Fruit fly (Drosophila melanogaster) whole organism, embryonic: ENCODE measurements around the gene Lamtor1.

Experiments
- ATbp ChIP-seq: fragments of 200-800 bp; sonication (Bioruptor generic); optimal IDR thresholded peaks from 2 replicates; lab custom pipeline; 2017; ENCODE audit warnings: missing biosample characterization, mild to moderate bottlenecking, missing genetic modification characterization, missing genetic modification reagents
- Bdp1 ChIP-seq: fragments of 200-800 bp; sonication (Bioruptor generic); optimal IDR thresholded peaks from 3 replicates; lab custom pipeline; 2016; ENCODE audit warnings: missing biosample characterization, missing genetic modification characterization
- CG10209 ChIP-seq: fragments of 200-800 bp; sonication (Bioruptor generic); optimal IDR thresholded peaks from 3 replicates; lab custom pipeline; 2017; ENCODE audit warnings: missing biosample characterization, mild to moderate bottlenecking, missing genetic modification characterization, missing genetic modification reagents
- CG10462 ChIP-seq: fragments of 200-800 bp; sonication (Bioruptor generic); optimal IDR thresholded peaks from 2 replicates; lab custom pipeline; 2016; ENCODE audit warnings: missing biosample characterization, missing genetic modification characterization
- CG10565 ChIP-seq: fragments of 200-800 bp; sonication (Bioruptor generic); optimal IDR thresholded peaks from 3 replicates; lab custom pipeline; 2016; ENCODE audit warnings: missing biosample characterization, mild to moderate bottlenecking, missing genetic modification characterization
- CG10979 ChIP-seq: fragments of 200-800 bp; sonication (Bioruptor generic); optimal IDR thresholded peaks from 2 replicates; lab custom pipeline; 2018; ENCODE audit warnings: missing biosample characterization, mild to moderate bottlenecking, missing genetic modification characterization, moderate library complexity
- CG11504 ChIP-seq: fragments of 200-800 bp; sonication (Bioruptor generic); optimal IDR thresholded peaks from 3 replicates; lab custom pipeline; 2019; ENCODE audit warnings: missing biosample characterization, mild to moderate bottlenecking, missing genetic modification characterization, moderate library complexity
- CG12744 ChIP-seq: fragments of 200-800 bp; sonication (Bioruptor generic); optimal IDR thresholded peaks from 2 replicates; lab custom pipeline; 2016; ENCODE audit warnings: missing biosample characterization, missing genetic modification characterization
- CG12769 ChIP-seq: fragments of 200-800 bp; sonication (Bioruptor generic); optimal IDR thresholded peaks from 2 replicates; lab custom pipeline; 2019; ENCODE audit warnings: missing biosample characterization, mild to moderate bottlenecking, missing genetic modification characterization, moderate library complexity
- CG12942 ChIP-seq: fragments of 200-800 bp; sonication (Bioruptor generic); optimal IDR thresholded peaks from 3 replicates; lab custom pipeline; 2016; ENCODE audit warnings: missing biosample characterization, missing genetic modification characterization
- CG14710 ChIP-seq: fragments of 200-800 bp; sonication (Bioruptor generic); optimal IDR thresholded peaks from 3 replicates; lab custom pipeline; 2019; ENCODE audit warnings: missing biosample characterization, mild to moderate bottlenecking, missing genetic modification characterization, moderate library complexity
- CG15601 ChIP-seq: fragments of 200-800 bp; sonication (Bioruptor generic); optimal IDR thresholded peaks from 3 replicates; lab custom pipeline; 2019; ENCODE audit warnings: missing biosample characterization, mild to moderate bottlenecking, missing genetic modification characterization, moderate library complexity
- CG1602 ChIP-seq: fragments of 200-800 bp; sonication (Bioruptor generic); optimal IDR thresholded peaks from 3 replicates; lab custom pipeline; 2016; ENCODE audit warnings: missing biosample characterization, missing genetic modification characterization
- CG17385 ChIP-seq: fragments of 200-800 bp; sonication (Bioruptor generic); optimal IDR thresholded peaks from 3 replicates; lab custom pipeline; 2018; ENCODE audit warnings: missing biosample characterization, mild to moderate bottlenecking, missing genetic modification characterization
- CG17829 ChIP-seq: fragments of 200-800 bp; optimal IDR thresholded peaks from 2 replicates; lab custom pipeline; 2019; ENCODE audit warnings: missing biosample characterization, mild to moderate bottlenecking, missing genetic modification characterization, moderate library complexity
- CG18262 ChIP-seq: fragments of 200-800 bp; optimal IDR thresholded peaks from 3 replicates; lab custom pipeline; 2019; ENCODE audit warnings: missing biosample characterization, mild to moderate bottlenecking, missing genetic modification characterization, moderate library complexity
- CG2120 ChIP-seq: fragments of 200-800 bp; sonication (Bioruptor generic); optimal IDR thresholded peaks from 3 replicates; lab custom pipeline; 2016; ENCODE audit warnings: missing biosample characterization, missing genetic modification characterization
- CG2712 ChIP-seq: fragments of 200-800 bp; optimal IDR thresholded peaks from 3 replicates; lab custom pipeline; 2019; ENCODE audit warnings: missing biosample characterization, mild to moderate bottlenecking, missing genetic modification characterization, moderate library complexity
- CG31224 ChIP-seq: fragments of 200-800 bp; sonication (Bioruptor generic); IDR thresholded peaks from 2 replicates; pipeline ENCODE4 v1.3.6; 2022; ENCODE audit warnings: missing biosample characterization, missing genetic modification characterization
- CG31388 ChIP-seq: fragments of 200-800 bp; sonication (Bioruptor generic); optimal IDR thresholded peaks from 2 replicates; lab custom pipeline; 2016; ENCODE audit warnings: missing biosample characterization, missing genetic modification characterization
- CG6813 ChIP-seq: fragments of 200-800 bp; sonication (Bioruptor generic); optimal IDR thresholded peaks from 2 replicates; lab custom pipeline; 2017; ENCODE audit warnings: missing biosample characterization, missing genetic modification characterization, mild to moderate bottlenecking, moderate library complexity, missing genetic modification reagents
- Dbx ChIP-seq: fragments of 200-800 bp; sonication (Bioruptor generic); IDR thresholded peaks from 3 replicates; pipeline ENCODE4 v1.3.6; 2022; ENCODE audit warnings: missing biosample characterization, missing genetic modification characterization
- Dref ChIP-seq: fragments of 200-800 bp; sonication (Bioruptor generic); IDR thresholded peaks from 2 replicates; pipeline ENCODE4 v1.3.6; 2022; ENCODE audit warnings: missing biosample characterization, missing genetic modification characterization
- Gsc ChIP-seq: fragments of 200-800 bp; sonication (Bioruptor generic); IDR thresholded peaks from 2 replicates; pipeline ENCODE4 v1.3.6; 2022; ENCODE audit warnings: missing biosample characterization, missing genetic modification characterization
- Jarid2 ChIP-seq: fragments of 200-800 bp; sonication (Bioruptor generic); optimal IDR thresholded peaks from 3 replicates; lab custom pipeline; 2017; ENCODE audit warnings: mild to moderate bottlenecking, missing biosample characterization, missing genetic modification reagents, missing genetic modification characterization
- NK7.1 ChIP-seq: fragments of 200-800 bp; sonication (Bioruptor generic); optimal IDR thresholded peaks from 3 replicates; lab custom pipeline; 2016; ENCODE audit warnings: missing biosample characterization, missing genetic modification characterization
- Optix ChIP-seq: fragments of 200-800 bp; sonication (Bioruptor generic); IDR thresholded peaks from 3 replicates; pipeline ENCODE4 v1.3.6; 2022; ENCODE audit warnings: missing biosample characterization, missing genetic modification characterization
- Pdp1 ChIP-seq, 2 experiments: fragments of 200-800 bp; sonication (Bioruptor generic); optimal IDR thresholded peaks; 3 replicates each; lab custom pipeline; 2016; ENCODE audit warnings: missing biosample characterization in 2 of 2, missing genetic modification characterization in 2 of 2, mild to moderate bottlenecking in 1 of 2, moderate library complexity in 1 of 2
- Ravus ChIP-seq: fragments of 200-800 bp; sonication (Bioruptor generic); IDR thresholded peaks from 2 replicates; pipeline ENCODE4 v1.3.6; 2022; ENCODE audit warnings: missing biosample characterization, missing genetic modification characterization
- abd-A ChIP-seq: fragments of 200-800 bp; sonication (Bioruptor generic); optimal IDR thresholded peaks from 3 replicates; lab custom pipeline; 2019; ENCODE audit warnings: missing biosample characterization, mild to moderate bottlenecking, missing genetic modification characterization, moderate library complexity
- ap ChIP-seq: fragments of 200-800 bp; sonication (Bioruptor generic); IDR thresholded peaks from 2 replicates; pipeline ENCODE4 v1.3.6; 2022; ENCODE audit warnings: missing biosample characterization, missing genetic modification characterization
- ara ChIP-seq: fragments of 200-800 bp; sonication (Bioruptor generic); IDR thresholded peaks from 2 replicates; pipeline ENCODE4 v1.3.6; 2022; ENCODE audit warnings: missing biosample characterization, missing genetic modification characterization
- caup ChIP-seq: fragments of 200-800 bp; sonication (Bioruptor generic); optimal IDR thresholded peaks from 3 replicates; lab custom pipeline; 2017; ENCODE audit warnings: missing biosample characterization, mild to moderate bottlenecking, missing genetic modification characterization, moderate library complexity; ENCODE audit not compliant: severe bottlenecking
- chm ChIP-seq: fragments of 200-800 bp; sonication (Bioruptor generic); IDR thresholded peaks from 2 replicates; pipeline ENCODE4 v1.3.6; 2022; ENCODE audit warnings: missing biosample characterization, missing genetic modification characterization
- chn ChIP-seq: fragments of 200-800 bp; sonication (Bioruptor generic); optimal IDR thresholded peaks from 2 replicates; lab custom pipeline; 2016; ENCODE audit warnings: missing biosample characterization, missing genetic modification characterization
- crc ChIP-seq: fragments of 200-800 bp; sonication (Bioruptor generic); optimal IDR thresholded peaks from 2 replicates; lab custom pipeline; 2016; ENCODE audit warnings: missing biosample characterization, missing genetic modification characterization
- croc ChIP-seq: fragments of 200-800 bp; sonication (Bioruptor generic); conservative IDR thresholded peaks from 3 replicates; pipeline ENCODE4 v1.3.6; 2022; ENCODE audit warnings: missing biosample characterization, missing genetic modification characterization
- ewg ChIP-seq: fragments of 200-800 bp; sonication (Bioruptor generic); optimal IDR thresholded peaks from 3 replicates; lab custom pipeline; 2017; ENCODE audit warnings: mild to moderate bottlenecking, missing biosample characterization, missing genetic modification reagents, missing genetic modification characterization
- gsb ChIP-seq: fragments of 200-800 bp; sonication (Bioruptor generic); IDR thresholded peaks from 2 replicates; pipeline ENCODE4 v1.3.6; 2022; ENCODE audit warnings: missing biosample characterization, missing genetic modification characterization
- hbn ChIP-seq: fragments of 200-800 bp; sonication (Bioruptor generic); IDR thresholded peaks from 2 replicates; pipeline ENCODE4 v1.3.6; 2022; ENCODE audit warnings: missing biosample characterization, missing genetic modification characterization; ENCODE audit not compliant: partially characterized antibody
- insv ChIP-seq, 2 experiments: fragments of 200-800 bp; sonication (Bioruptor generic); optimal IDR thresholded peaks; 3 replicates each; lab custom pipeline; 2016 to 2018; ENCODE audit warnings: missing biosample characterization in 2 of 2, missing genetic modification characterization in 2 of 2
- jigr1 ChIP-seq: fragments of 200-800 bp; sonication (Bioruptor generic); IDR thresholded peaks from 3 replicates; pipeline ENCODE4 v1.3.6; 2022; ENCODE audit warnings: missing biosample characterization, missing genetic modification characterization
- nmo ChIP-seq: fragments of 200-800 bp; sonication (Bioruptor generic); optimal IDR thresholded peaks from 2 replicates; lab custom pipeline; 2018; ENCODE audit warnings: missing biosample characterization, mild to moderate bottlenecking, missing genetic modification characterization, moderate library complexity
- scrt ChIP-seq: fragments of 200-800 bp; sonication (Bioruptor generic); optimal IDR thresholded peaks from 2 replicates; lab custom pipeline; 2018; ENCODE audit warnings: missing biosample characterization, mild to moderate bottlenecking, missing genetic modification characterization, moderate library complexity
- sima ChIP-seq: fragments of 200-800 bp; sonication (Bioruptor generic); optimal IDR thresholded peaks from 2 replicates; lab custom pipeline; 2016; ENCODE audit warnings: missing biosample characterization, missing genetic modification characterization
- sqz ChIP-seq: fragments of 200-800 bp; sonication (Bioruptor generic); optimal IDR thresholded peaks from 3 replicates; lab custom pipeline; 2018; ENCODE audit warnings: missing biosample characterization, mild to moderate bottlenecking, missing genetic modification characterization
- tio ChIP-seq: fragments of 200-800 bp; sonication (Bioruptor generic); optimal IDR thresholded peaks from 2 replicates; lab custom pipeline; 2017; ENCODE audit warnings: missing biosample characterization, missing genetic modification characterization, inconsistent platforms
- yki ChIP-seq: fragments of >200 bp; optimal IDR thresholded peaks from 3 replicates; lab custom pipeline; 2018
- z ChIP-seq: fragments of 200-800 bp; sonication (Bioruptor generic); IDR thresholded peaks from 3 replicates; pipeline ENCODE4 v1.3.6; 2022; ENCODE audit warnings: missing biosample characterization, missing genetic modification characterization
- zen ChIP-seq: fragments of 200-800 bp; sonication (Bioruptor generic); optimal IDR thresholded peaks from 3 replicates; lab custom pipeline; 2018; ENCODE audit warnings: missing biosample characterization, mild to moderate bottlenecking, missing genetic modification characterization, moderate library complexity

Gene Lamtor1

dm6 chr3L:20000878-20001640 lies 27.8 kb downstream of the Lamtor1 start (continued):
- no peak for TF ChIP-seq Dbx (GFP tag; lab: Robert Waterston, UW)
- TF ChIP-seq CG11504: no peak
- TF ChIP-seq ATbp: no peak
- TF ChIP-seq ara (GFP tag; lab: Robert Waterston, UW): no peak
- no peak for TF ChIP-seq yki (lab: Kevin White, UChicago)
- TF ChIP-seq CG14710: peak; percentile 17
- TF ChIP-seq gsb: no peak
- no peak for TF ChIP-seq croc (GFP tag; lab: Robert Waterston, UW)
- TF ChIP-seq CG6813 (GFP tag; lab: Kevin White, UChicago): no peak
- TF ChIP-seq chn (GFP tag; lab: Kevin White, UChicago): no peak
- no peak for TF ChIP-seq CG1602 (GFP tag; lab: Kevin White, UChicago)
- TF ChIP-seq ewg (GFP tag; lab: Kevin White, UChicago): no peak
- TF ChIP-seq CG10979 (tag; lab: Kevin White, UChicago): no peak
- no peak for TF ChIP-seq CG10565 (GFP tag; lab: Kevin White, UChicago)
- TF ChIP-seq CG17829 (tag; lab: Kevin White, UChicago): peak; percentile 32
- no peak for TF ChIP-seq CG12769 (tag; lab: Kevin White, UChicago)
- TF ChIP-seq z: no peak
- no peak for TF ChIP-seq scrt (GFP tag; lab: Kevin White, UChicago)
- peak; percentile 15 for TF ChIP-seq nmo (GFP tag; lab: Kevin White, UChicago)
- TF ChIP-seq CG12942: no peak
- TF ChIP-seq hbn: no peak
- TF ChIP-seq CG10462 (GFP tag; lab: Kevin White, UChicago): no peak
- TF ChIP-seq sqz (GFP tag; lab: Kevin White, UChicago): no peak
- TF ChIP-seq Jarid2 (GFP tag; lab: Kevin White, UChicago): no peak
- TF ChIP-seq Optix (GFP tag; lab: Robert Waterston, UW): no peak
- no peak for TF ChIP-seq sima
- TF ChIP-seq Pdp1 (GFP tag; optimal IDR thresholded peaks at IDR 0.05; lab: Kevin White, UChicago): peak in 1 of 2 experiments; percentile 91
- TF ChIP-seq CG17385 (GFP tag; lab: Kevin White, UChicago): no peak
- TF ChIP-seq Gsc (GFP tag; lab: Robert Waterston, UW): no peak
- TF ChIP-seq CG12744 (GFP tag; lab: Kevin White, UChicago): no peak
- TF ChIP-seq CG2120 (GFP tag; lab: Kevin White, UChicago): no peak
- peak; percentile 49; the same call in 1 of the 3 replicates for TF ChIP-seq jigr1
- TF ChIP-seq Bdp1: no peak
- TF ChIP-seq insv (GFP tag; optimal IDR thresholded peaks at IDR 0.05; lab: Kevin White, UChicago): peak in 1 of 2 experiments; percentile 24
- peak; percentile 2 for TF ChIP-seq zen (tag; lab: Kevin White, UChicago)
- no peak for TF ChIP-seq CG10209 (GFP tag; lab: Kevin White, UChicago)
- TF ChIP-seq Dref: peak; percentile 66
- no peak for TF ChIP-seq abd-A (tag; lab: Kevin White, UChicago)
- no peak for TF ChIP-seq NK7.1 (GFP tag; lab: Kevin White, UChicago)
- no peak for TF ChIP-seq CG18262 (tag; lab: Kevin White, UChicago)
- no peak for TF ChIP-seq CG31224 (GFP tag; lab: Robert Waterston, UW)
- TF ChIP-seq tio (GFP tag; lab: Kevin White, UChicago): no peak
- TF ChIP-seq CG2712 (tag; lab: Kevin White, UChicago): no peak
- TF ChIP-seq Ravus (GFP tag; lab: Robert Waterston, UW): no peak
- no peak for TF ChIP-seq chm (GFP tag; lab: Robert Waterston, UW)
- TF ChIP-seq CG31388 (GFP tag; lab: Kevin White, UChicago): no peak
- TF ChIP-seq crc (GFP tag; lab: Kevin White, UChicago): no peak
- TF ChIP-seq caup (GFP tag; lab: Kevin White, UChicago): no peak
- TF ChIP-seq ap (GFP tag; lab: Robert Waterston, UW): no peak
- TF ChIP-seq CG15601 (tag; lab: Kevin White, UChicago): no peak
